Fruit fly (Drosophila melanogaster) whole organism, adult: ENCODE measurements around the gene Npc2f.

ENCODE experiments used
- CG14711 ChIP-seq: fragments of 200-800 bp; sonication (Bioruptor generic); optimal IDR thresholded peaks from 2 replicates; lab custom pipeline; 2018; ENCODE audit warnings: missing biosample characterization, mild to moderate bottlenecking, missing genetic modification characterization, moderate library complexity
- CG7101 ChIP-seq: fragments of 200-800 bp; sonication (Bioruptor generic); optimal IDR thresholded peaks from 2 replicates; lab custom pipeline; 2018; ENCODE audit warnings: missing biosample characterization, mild to moderate bottlenecking, missing genetic modification characterization, moderate library complexity
- Clk ChIP-seq: fragments of 200-800 bp; sonication (Bioruptor generic); optimal IDR thresholded peaks from 2 replicates; lab custom pipeline; 2017; ENCODE audit warnings: missing biosample characterization, missing genetic modification characterization
- Crg-1 ChIP-seq: fragments of 200-800 bp; sonication (Bioruptor generic); optimal IDR thresholded peaks from 2 replicates; lab custom pipeline; 2016; ENCODE audit warnings: missing biosample characterization, missing genetic modification characterization
- ovo ChIP-seq: fragments of 200-800 bp; sonication (Bioruptor generic); optimal IDR thresholded peaks from 2 replicates; lab custom pipeline; 2016; ENCODE audit warnings: missing biosample characterization, missing genetic modification characterization

DNA sequence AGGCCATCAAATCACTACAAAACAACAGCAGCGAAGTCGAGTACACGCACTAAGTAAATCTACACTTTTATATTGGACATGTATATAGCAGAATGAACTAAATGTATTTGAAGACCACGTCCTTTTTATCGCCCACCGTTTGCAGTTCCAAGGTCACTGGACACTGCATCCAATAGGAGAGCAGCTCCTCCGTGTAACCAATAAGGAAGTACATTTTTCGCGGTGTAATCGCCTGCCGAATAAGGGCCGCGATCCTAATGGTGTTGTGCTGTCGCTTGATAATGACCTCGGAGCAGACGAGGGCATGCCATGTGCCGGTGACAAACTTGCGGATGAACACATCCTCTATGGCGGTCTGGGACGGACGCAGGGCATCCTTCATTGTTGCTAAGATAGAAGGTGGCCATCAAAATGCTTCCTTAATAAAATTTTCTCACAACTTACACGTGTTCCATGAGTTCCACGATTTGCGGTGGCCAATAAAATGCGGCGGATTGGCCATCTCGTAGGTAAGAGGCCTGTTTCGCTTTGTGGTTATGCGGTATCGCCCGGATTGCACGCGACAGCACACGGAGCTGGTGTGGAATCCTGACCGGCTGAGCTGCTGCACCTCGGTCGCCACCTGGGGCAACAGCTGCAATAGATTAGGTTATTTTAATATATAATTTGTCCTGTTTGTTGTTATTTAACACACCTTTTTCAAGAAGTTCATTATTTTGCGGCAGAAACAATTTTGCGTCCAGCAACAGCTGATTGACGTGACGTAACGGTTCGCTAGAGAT lies 25.3 kb downstream of the Npc2f start, which contains the start of gene mRpS24:
- TF ChIP-seq ovo (GFP tag; lab: Kevin White, UChicago) (no peak), Clk (GFP tag; lab: Kevin White, UChicago) (no peak), CG14711 (no peak), Crg-1 (GFP tag; lab: Kevin White, UChicago) (no peak), CG7101 (no peak)
